Fruit fly (Drosophila melanogaster) whole organism, embryonic: ENCODE measurements around the gene syd.

Experiments used
- Atf-2 ChIP-seq: fragments of 200-800 bp; sonication (Bioruptor generic); optimal IDR thresholded peaks from 2 replicates; lab custom pipeline; 2016; ENCODE audit warnings: missing biosample characterization, missing genetic modification characterization
- CG12071 ChIP-seq: fragments of 200-800 bp; sonication (Bioruptor generic); optimal IDR thresholded peaks from 3 replicates; lab custom pipeline; 2018; ENCODE audit warnings: missing biosample characterization, mild to moderate bottlenecking, missing genetic modification characterization
- CG15073 ChIP-seq: fragments of 200-800 bp; sonication (Bioruptor generic); optimal IDR thresholded peaks from 2 replicates; lab custom pipeline; 2016; ENCODE audit warnings: missing biosample characterization, missing genetic modification characterization
- CG15479 ChIP-seq: fragments of 200-800 bp; sonication (Bioruptor generic); optimal IDR thresholded peaks from 3 replicates; lab custom pipeline; 2019; ENCODE audit warnings: missing biosample characterization, mild to moderate bottlenecking, missing genetic modification characterization, moderate library complexity
- CG15514 ChIP-seq: fragments of 200-800 bp; sonication (Bioruptor generic); optimal IDR thresholded peaks from 3 replicates; lab custom pipeline; 2017; ENCODE audit warnings: missing biosample characterization, missing genetic modification characterization, mild to moderate bottlenecking, moderate library complexity, missing genetic modification reagents
- CG15601 ChIP-seq: fragments of 200-800 bp; sonication (Bioruptor generic); optimal IDR thresholded peaks from 3 replicates; lab custom pipeline; 2019; ENCODE audit warnings: missing biosample characterization, mild to moderate bottlenecking, missing genetic modification characterization, moderate library complexity
- CG1602 ChIP-seq: fragments of 200-800 bp; sonication (Bioruptor generic); optimal IDR thresholded peaks from 3 replicates; lab custom pipeline; 2016; ENCODE audit warnings: missing biosample characterization, missing genetic modification characterization
- CG17568 ChIP-seq: fragments of 200-800 bp; sonication (Bioruptor generic); optimal IDR thresholded peaks from 2 replicates; lab custom pipeline; 2018; ENCODE audit warnings: missing biosample characterization, mild to moderate bottlenecking, missing genetic modification characterization, moderate library complexity
- CG3847 ChIP-seq: fragments of 200-800 bp; sonication (Bioruptor generic); IDR thresholded peaks from 2 replicates; pipeline ENCODE4 v1.3.6; 2022; ENCODE audit warnings: missing biosample characterization, missing genetic modification characterization
- CG43689 ChIP-seq: fragments of 200-800 bp; sonication (Bioruptor generic); IDR thresholded peaks from 2 replicates; pipeline ENCODE4 v1.3.6; 2022; ENCODE audit warnings: missing biosample characterization, missing genetic modification characterization
- CG4854 ChIP-seq: fragments of 200-800 bp; sonication (Bioruptor generic); optimal IDR thresholded peaks from 2 replicates; lab custom pipeline; 2016; ENCODE audit warnings: missing biosample characterization, missing genetic modification characterization, inconsistent platforms
- CG6689 ChIP-seq: fragments of 200-800 bp; sonication (Bioruptor generic); IDR thresholded peaks from 2 replicates; pipeline ENCODE4 v1.3.6; 2022; ENCODE audit warnings: missing biosample characterization, missing genetic modification characterization
- CG7987 ChIP-seq: fragments of 200-800 bp; sonication (Bioruptor generic); optimal IDR thresholded peaks from 2 replicates; lab custom pipeline; 2018; ENCODE audit warnings: missing biosample characterization, mild to moderate bottlenecking, missing genetic modification characterization, moderate library complexity
- CG8388 ChIP-seq: fragments of 200-800 bp; sonication (Bioruptor generic); optimal IDR thresholded peaks from 2 replicates; lab custom pipeline; 2019; ENCODE audit warnings: missing biosample characterization, mild to moderate bottlenecking, missing genetic modification characterization, moderate library complexity
- CG8765 ChIP-seq: fragments of 200-800 bp; sonication (Bioruptor generic); IDR thresholded peaks from 2 replicates; pipeline ENCODE4 v1.3.6; 2022; ENCODE audit warnings: missing biosample characterization, missing genetic modification characterization
- CG9437 ChIP-seq: fragments of 200-800 bp; sonication (Bioruptor generic); optimal IDR thresholded peaks from 2 replicates; lab custom pipeline; 2018; ENCODE audit warnings: missing biosample characterization, mild to moderate bottlenecking, missing genetic modification characterization
- CG9727 ChIP-seq: fragments of 200-800 bp; sonication (Bioruptor generic); optimal IDR thresholded peaks from 3 replicates; lab custom pipeline; 2017; ENCODE audit warnings: missing biosample characterization, mild to moderate bottlenecking, missing genetic modification characterization
- CG9817 ChIP-seq: fragments of 200-800 bp; sonication (Bioruptor generic); optimal IDR thresholded peaks from 2 replicates; lab custom pipeline; 2018; ENCODE audit warnings: missing biosample characterization, mild to moderate bottlenecking, missing genetic modification characterization, moderate library complexity
- Dll ChIP-seq: fragments of 200-800 bp; sonication (Bioruptor generic); IDR thresholded peaks from 4 replicates; pipeline ENCODE4 v1.3.6; 2022; ENCODE audit warnings: missing biosample characterization, missing genetic modification characterization; ENCODE audit not compliant: partially characterized antibody
- Doc2 ChIP-seq: fragments of 200-800 bp; sonication (Bioruptor generic); IDR thresholded peaks from 2 replicates; pipeline ENCODE4 v1.3.6; 2022; ENCODE audit warnings: missing biosample characterization, missing genetic modification characterization
- HHEX ChIP-seq: fragments of 200-800 bp; sonication (Bioruptor generic); optimal IDR thresholded peaks from 3 replicates; lab custom pipeline; 2017; ENCODE audit warnings: missing biosample characterization, mild to moderate bottlenecking, missing genetic modification characterization, missing genetic modification reagents
- Hr78 ChIP-seq, 2 experiments: fragments of 200-800 bp in 1 of 2; fragments of >200 bp in 1 of 2; sonication (Bioruptor generic) in 1 of 2; optimal IDR thresholded peaks; 2 replicates each; lab custom pipeline; 2017 to 2019; ENCODE audit warnings: missing biosample characterization in 2 of 2, missing genetic modification characterization in 2 of 2, mild to moderate bottlenecking in 1 of 2, moderate library complexity in 1 of 2
- MBD-R2 ChIP-seq: fragments of 200-800 bp; sonication (Bioruptor generic); IDR thresholded peaks from 2 replicates; pipeline ENCODE4 v1.3.6; 2022; ENCODE audit warnings: missing biosample characterization, missing genetic modification characterization
- Meics ChIP-seq: fragments of 200-800 bp; sonication (Bioruptor generic); optimal IDR thresholded peaks from 2 replicates; lab custom pipeline; 2017; ENCODE audit warnings: missing biosample characterization, mild to moderate bottlenecking, missing genetic modification characterization
- Rx ChIP-seq: fragments of 200-800 bp; sonication (Bioruptor generic); IDR thresholded peaks from 2 replicates; pipeline ENCODE4 v1.3.6; 2022; ENCODE audit warnings: missing biosample characterization, missing genetic modification characterization
- Ssrp ChIP-seq: fragments of 200-800 bp; sonication (Bioruptor generic); optimal IDR thresholded peaks from 2 replicates; lab custom pipeline; 2018; ENCODE audit warnings: missing biosample characterization, mild to moderate bottlenecking, missing genetic modification characterization, moderate library complexity
- Stat92E ChIP-seq, 3 experiments: fragments of >200 bp in 2 of 3; fragments of 200-800 bp in 1 of 3; sonication (Bioruptor generic) in 1 of 3; optimal IDR thresholded peaks; 2 replicates each; lab custom pipeline; 2017 to 2019; ENCODE audit warnings: missing biosample characterization in 3 of 3, missing genetic modification characterization in 3 of 3, mild to moderate bottlenecking in 1 of 3, moderate library complexity in 1 of 3
- Vsx1 ChIP-seq: fragments of 200-800 bp; sonication (Bioruptor generic); optimal IDR thresholded peaks from 2 replicates; lab custom pipeline; 2017; ENCODE audit warnings: missing biosample characterization, mild to moderate bottlenecking, missing genetic modification characterization, missing genetic modification reagents
- caup ChIP-seq: fragments of 200-800 bp; sonication (Bioruptor generic); optimal IDR thresholded peaks from 3 replicates; lab custom pipeline; 2017; ENCODE audit warnings: missing biosample characterization, mild to moderate bottlenecking, missing genetic modification characterization, moderate library complexity; ENCODE audit not compliant: severe bottlenecking
- chif ChIP-seq, 2 experiments: fragments of 200-800 bp; sonication (Bioruptor generic); optimal IDR thresholded peaks; 3 replicates each; lab custom pipeline; 2016; ENCODE audit warnings: missing biosample characterization in 2 of 2, missing genetic modification characterization in 2 of 2
- corto ChIP-seq: fragments of 200-800 bp; sonication (Bioruptor generic); optimal IDR thresholded peaks from 2 replicates; lab custom pipeline; 2016; ENCODE audit warnings: missing biosample characterization, mild to moderate bottlenecking, missing genetic modification characterization, moderate library complexity
- crol ChIP-seq: fragments of 200-800 bp; sonication (Bioruptor generic); IDR thresholded peaks from 2 replicates; pipeline ENCODE4 v1.3.6; 2022; ENCODE audit warnings: missing biosample characterization, missing genetic modification characterization
- cwo ChIP-seq: fragments of 200-800 bp; sonication (Bioruptor generic); optimal IDR thresholded peaks from 3 replicates; lab custom pipeline; 2017; ENCODE audit warnings: missing biosample characterization, missing genetic modification characterization, mild to moderate bottlenecking, moderate library complexity, missing genetic modification reagents
- dan ChIP-seq: fragments of 200-800 bp; sonication (Bioruptor generic); IDR thresholded peaks from 2 replicates; pipeline ENCODE4 v1.3.6; 2022; ENCODE audit warnings: missing biosample characterization, missing genetic modification characterization
- disco-r ChIP-seq: fragments of 200-800 bp; sonication (Bioruptor generic); optimal IDR thresholded peaks from 2 replicates; lab custom pipeline; 2016; ENCODE audit warnings: missing biosample characterization, missing genetic modification characterization
- dpn ChIP-seq, 2 experiments: fragments of 200-800 bp; sonication (Bioruptor generic); optimal IDR thresholded peaks; 3 replicates each; lab custom pipeline; 2016; ENCODE audit warnings: missing biosample characterization in 2 of 2, missing genetic modification characterization in 2 of 2
- en ChIP-seq: fragments of 200-800 bp; sonication (Bioruptor generic); optimal IDR thresholded peaks from 2 replicates; lab custom pipeline; 2016; ENCODE audit warnings: missing biosample characterization, missing genetic modification characterization
- gcm2 ChIP-seq: fragments of 200-800 bp; sonication (Bioruptor generic); optimal IDR thresholded peaks from 2 replicates; lab custom pipeline; 2016; ENCODE audit warnings: missing biosample characterization, missing genetic modification characterization
- gem ChIP-seq: fragments of 200-800 bp; sonication (Bioruptor generic); optimal IDR thresholded peaks from 2 replicates; lab custom pipeline; 2019; ENCODE audit warnings: missing biosample characterization, mild to moderate bottlenecking, missing genetic modification characterization, moderate library complexity
- jing ChIP-seq: fragments of 200-800 bp; sonication (Bioruptor generic); optimal IDR thresholded peaks from 2 replicates; lab custom pipeline; 2018; ENCODE audit warnings: missing biosample characterization, mild to moderate bottlenecking, missing genetic modification characterization
- org-1 ChIP-seq: fragments of 200-800 bp; sonication (Bioruptor generic); optimal IDR thresholded peaks from 2 replicates; lab custom pipeline; 2017; ENCODE audit warnings: missing biosample characterization, missing genetic modification characterization
- prd ChIP-seq, 3 experiments: fragments of >200 bp in 2 of 3; fragments of 200-800 bp in 1 of 3; sonication (Bioruptor generic) in 1 of 3; optimal IDR thresholded peaks in 2 of 3; IDR thresholded peaks in 1 of 3; 2 replicates in 2 of 3; 3 replicates in 1 of 3; pipeline versions ENCODE4 v1.3.6 to Lab custom; 2017 to 2022; ENCODE audit warnings: missing biosample characterization in 1 of 3, missing genetic modification characterization in 1 of 3
- ro ChIP-seq: fragments of 200-800 bp; sonication (Bioruptor generic); IDR thresholded peaks from 2 replicates; pipeline ENCODE4 v1.3.6; 2022; ENCODE audit warnings: missing biosample characterization, missing genetic modification characterization
- run ChIP-seq: fragments of 200-800 bp; sonication (Bioruptor generic); optimal IDR thresholded peaks from 3 replicates; lab custom pipeline; 2018; ENCODE audit warnings: missing biosample characterization, mild to moderate bottlenecking, missing genetic modification characterization
- seq ChIP-seq: fragments of 200-800 bp; sonication (Bioruptor generic); IDR thresholded peaks from 2 replicates; pipeline ENCODE4 v1.3.6; 2022; ENCODE audit warnings: missing biosample characterization, missing genetic modification characterization
- shn ChIP-seq: fragments of 200-800 bp; sonication (Bioruptor generic); optimal IDR thresholded peaks from 3 replicates; lab custom pipeline; 2016; ENCODE audit warnings: missing biosample characterization, missing genetic modification characterization
- tgo ChIP-seq: fragments of 200-800 bp; sonication (Bioruptor generic); IDR thresholded peaks from 3 replicates; pipeline ENCODE4 v1.3.6; 2022; ENCODE audit warnings: missing biosample characterization, missing genetic modification characterization
- tll ChIP-seq, 2 experiments: fragments of 200-800 bp in 1 of 2; fragments of >200 bp in 1 of 2; sonication (Bioruptor generic) in 1 of 2; optimal IDR thresholded peaks; 2 replicates each; lab custom pipeline; 2017 to 2019; ENCODE audit warnings: missing biosample characterization in 2 of 2, missing genetic modification characterization in 2 of 2, mild to moderate bottlenecking in 1 of 2, moderate library complexity in 1 of 2
- ttk ChIP-seq: fragments of 200-800 bp; sonication (Bioruptor generic); IDR thresholded peaks from 2 replicates; pipeline ENCODE4 v2.1.2; 2022; ENCODE audit warnings: missing biosample characterization, missing genetic modification characterization

syd gene

dm6 chr3L:7882105-7882504 lies 53.8 kb downstream of the syd start (continued):
- TF ChIP-seq CG43689 (no peak), org-1 (GFP tag; lab: Kevin White, UChicago) (peak; percentile 46), CG15601 (tag; lab: Kevin White, UChicago) (peak; percentile 48), dpn (GFP tag; optimal IDR thresholded peaks at IDR 0.05; lab: Kevin White, UChicago) (peak in 1 of 2 experiments; percentile 37), shn (GFP tag; lab: Kevin White, UChicago) (peak; percentile 24), gem (tag; lab: Kevin White, UChicago) (peak; percentile 65), Hr78 (GFP tag; optimal IDR thresholded peaks at IDR 0.05; lab: Kevin White, UChicago) (no peak), Ssrp (tag; lab: Kevin White, UChicago) (no peak), Dll (GFP tag; lab: Robert Waterston, UW) (no peak), CG6689 (GFP tag; lab: Robert Waterston, UW) (no peak), Stat92E (GFP tag; optimal IDR thresholded peaks at IDR 0.05; lab: Kevin White, UChicago) (no peak), MBD-R2 (GFP tag; lab: Robert Waterston, UW) (no peak), CG8388 (GFP tag; lab: Kevin White, UChicago) (no peak), CG15479 (GFP tag; lab: Kevin White, UChicago) (no peak), CG8765 (no peak), CG12071 (GFP tag; lab: Kevin White, UChicago) (peak; percentile 93), cwo (GFP tag; lab: Kevin White, UChicago) (peak; percentile 60), chif (GFP tag; optimal IDR thresholded peaks at IDR 0.05; lab: Kevin White, UChicago) (peak in 1 of 2 experiments; percentile 1), jing (no peak), ro (GFP tag; lab: Robert Waterston, UW) (no peak), HHEX (peak; percentile 90), crol (GFP tag; lab: Robert Waterston, UW) (no peak), tgo (GFP tag; lab: Robert Waterston, UW) (no peak; the same call in 2 of the 3 replicates), CG9437 (GFP tag; lab: Kevin White, UChicago) (no peak), Meics (GFP tag; lab: Kevin White, UChicago) (peak; percentile 87), Doc2 (no peak), CG7987 (GFP tag; lab: Kevin White, UChicago) (peak; percentile 94), corto (GFP tag; lab: Kevin White, UChicago) (no peak), ttk (GFP tag; lab: Robert Waterston, UW) (no peak), Rx (GFP tag; lab: Robert Waterston, UW) (no peak), CG17568 (GFP tag; lab: Kevin White, UChicago) (peak; percentile 91), Atf-2 (GFP tag; lab: Kevin White, UChicago) (no peak), tll (GFP tag; optimal IDR thresholded peaks at IDR 0.05; lab: Kevin White, UChicago) (no peak), CG3847 (GFP tag; lab: Robert Waterston, UW) (0 out of 2 replicates have a peak, but pooled peaks have one; percentile 32), run (tag; lab: Kevin White, UChicago) (peak; percentile 48), disco-r (GFP tag; lab: Kevin White, UChicago) (no peak), CG1602 (GFP tag; lab: Kevin White, UChicago) (no peak), en (no peak), CG9817 (tag; lab: Kevin White, UChicago) (peak; percentile 53), prd (optimal IDR thresholded peaks at IDR 0.05; lab: Kevin White, UChicago) (no peak), prd (GFP tag; IDR thresholded peaks at IDR 0.05; lab: Robert Waterston, UW) (peak; percentile 6; the same call in 1 of the 3 replicates), dan (GFP tag; lab: Robert Waterston, UW) (no peak), Vsx1 (GFP tag; lab: Kevin White, UChicago) (peak; percentile 73), CG15514 (peak; percentile 88), CG9727 (no peak), caup (GFP tag; lab: Kevin White, UChicago) (peak; percentile 91), CG15073 (GFP tag; lab: Kevin White, UChicago) (no peak), CG4854 (GFP tag; lab: Kevin White, UChicago) (peak; percentile 48), seq (GFP tag; lab: Robert Waterston, UW) (peak; percentile 86), gcm2 (GFP tag; lab: Kevin White, UChicago) (no peak)
